Worm (Caenorhabditis elegans) whole organism, young adult: ENCODE data around the gene vdac-1.

ENCODE experiments used
- B0019.2 ChIP-seq: fragments of 200-800 bp; sonication (Bioruptor generic); conservative IDR thresholded peaks from 2 replicates; pipeline ENCODE4 v1.3.6; 2022; ENCODE audit warnings: missing genetic modification reagents, missing genetic modification characterization, missing compliant biosample characterization
- B0261.1 ChIP-seq: sonication (generic microtip); optimal IDR thresholded peaks from 2 replicates; lab custom pipeline; 2016; ENCODE audit warnings: mild to moderate bottlenecking, missing genetic modification characterization, moderate library complexity, missing compliant biosample characterization
- F49E8.2 ChIP-seq: sonication (generic microtip); optimal IDR thresholded peaks from 3 replicates; lab custom pipeline; 2017; ENCODE audit warnings: missing genetic modification characterization, mild to moderate bottlenecking, missing compliant biosample characterization, antibody characterized with exemption, moderate library complexity; ENCODE audit not compliant: insufficient read depth
- F55B11.4 ChIP-seq: sonication (generic microtip); optimal IDR thresholded peaks from 2 replicates; lab custom pipeline; 2016; ENCODE audit warnings: missing compliant biosample characterization, missing genetic modification characterization, borderline replicate concordance; ENCODE audit not compliant: insufficient read depth
- F57C9.4 ChIP-seq: sonication (generic microtip); optimal IDR thresholded peaks from 2 replicates; lab custom pipeline; 2017; ENCODE audit warnings: mild to moderate bottlenecking, missing genetic modification characterization, missing compliant biosample characterization
- K11D2.4 ChIP-seq: fragments of 200-800 bp; sonication (Bioruptor generic); IDR thresholded peaks from 2 replicates; pipeline ENCODE4 v1.3.6; 2022; ENCODE audit warnings: missing genetic modification reagents, missing genetic modification characterization, missing compliant biosample characterization
- T07F8.4 ChIP-seq: sonication (generic microtip); optimal IDR thresholded peaks from 2 replicates; lab custom pipeline; 2016; ENCODE audit warnings: mild to moderate bottlenecking, missing genetic modification characterization, moderate library complexity, missing compliant biosample characterization
- T26A5.8 ChIP-seq: sonication (generic microtip); optimal IDR thresholded peaks from 2 replicates; lab custom pipeline; 2016; ENCODE audit warnings: missing genetic modification characterization, missing compliant biosample characterization
- ama-1 ChIP-seq, 3 experiments: fragments of 150-350 bp in 1 of 3; sonication (generic microtip) in 2 of 3; optimal IDR thresholded peaks; 2 replicates each; lab custom pipeline; 2014 to 2018; ENCODE audit warnings: missing biosample characterization in 2 of 3, missing genetic modification characterization in 2 of 3, missing genetic modification reagents in 2 of 3
- attf-3 ChIP-seq: fragments of 200-800 bp; sonication (Bioruptor generic); conservative IDR thresholded peaks from 2 replicates; pipeline ENCODE4 v1.3.6; 2022; ENCODE audit warnings: missing genetic modification reagents, missing genetic modification characterization, missing compliant biosample characterization
- attf-5 ChIP-seq: fragments of 200-800 bp; sonication (Bioruptor generic); optimal IDR thresholded peaks from 2 replicates; lab custom pipeline; 2018; ENCODE audit warnings: mild to moderate bottlenecking, missing genetic modification characterization, missing compliant biosample characterization
- ceh-58 ChIP-seq: fragments of 200-800 bp; sonication (Bioruptor generic); IDR thresholded peaks from 2 replicates; pipeline ENCODE4 v1.3.6; 2022; ENCODE audit warnings: missing genetic modification characterization, missing compliant biosample characterization
- dox-1 ChIP-seq: fragments of 200-800 bp; sonication (Bioruptor generic); IDR thresholded peaks from 2 replicates; pipeline ENCODE4 v1.3.6; 2022; ENCODE audit warnings: missing genetic modification reagents, missing genetic modification characterization, missing compliant biosample characterization
- dpl-1 ChIP-seq: fragments of 150-350 bp; optimal IDR thresholded peaks from 2 replicates; lab custom pipeline; 2014; ENCODE audit warnings: missing biosample characterization, missing genetic modification reagents, missing genetic modification characterization
- him-1 ChIP-seq: sonication (generic microtip); optimal IDR thresholded peaks from 2 replicates; lab custom pipeline; 2016; ENCODE audit warnings: missing genotype, missing genetic modification reagents, missing genetic modification characterization, missing compliant biosample characterization
- hrde-1 ChIP-seq: sonication (generic microtip); optimal IDR thresholded peaks from 2 replicates; lab custom pipeline; 2016; ENCODE audit warnings: missing genetic modification characterization, mild to moderate bottlenecking, missing compliant biosample characterization, moderate library complexity, missing genotype, missing genetic modification reagents, borderline replicate concordance
- let-526 ChIP-seq: fragments of 200-800 bp; sonication (Bioruptor generic); IDR thresholded peaks from 2 replicates; pipeline ENCODE4 v1.3.6; 2022; ENCODE audit warnings: missing genetic modification reagents, missing genetic modification characterization, missing compliant biosample characterization
- mcd-1 ChIP-seq: fragments of 200-800 bp; sonication (Bioruptor generic); IDR thresholded peaks from 2 replicates; pipeline ENCODE4 v1.3.6; 2022; ENCODE audit warnings: missing genetic modification reagents, missing genetic modification characterization, missing compliant biosample characterization
- mxl-1 ChIP-seq: sonication (generic microtip); optimal IDR thresholded peaks from 2 replicates; lab custom pipeline; 2016; ENCODE audit warnings: missing genetic modification characterization, missing compliant biosample characterization
- nhr-80 ChIP-seq: sonication (generic microtip); optimal IDR thresholded peaks from 2 replicates; lab custom pipeline; 2016; ENCODE audit warnings: missing genetic modification characterization, missing compliant biosample characterization
- rcor-1 ChIP-seq: fragments of 200-800 bp; sonication (Bioruptor generic); IDR thresholded peaks from 2 replicates; pipeline ENCODE4 v1.3.6; 2022; ENCODE audit warnings: missing genetic modification reagents, missing genetic modification characterization, missing compliant biosample characterization
- repo-1 ChIP-seq: sonication (generic microtip); optimal IDR thresholded peaks from 2 replicates; lab custom pipeline; 2017; ENCODE audit warnings: mild to moderate bottlenecking, missing genetic modification characterization, missing compliant biosample characterization
- snpc-1.3 ChIP-seq: sonication (generic microtip); optimal IDR thresholded peaks from 2 replicates; lab custom pipeline; 2017; ENCODE audit warnings: missing genetic modification characterization, mild to moderate bottlenecking, missing compliant biosample characterization, antibody characterized with exemption, moderate library complexity, missing genotype, missing genetic modification reagents; ENCODE audit not compliant: insufficient read depth
- snpc-3.4 ChIP-seq: sonication (generic microtip); optimal IDR thresholded peaks from 2 replicates; lab custom pipeline; 2017; ENCODE audit warnings: missing genetic modification characterization, mild to moderate bottlenecking, missing compliant biosample characterization, antibody characterized with exemption, moderate library complexity, missing genotype, missing genetic modification reagents
- snpc-4 ChIP-seq, 5 experiments: fragments of 150-350 bp in 1 of 5; sonication (generic microtip) in 4 of 5; optimal IDR thresholded peaks; 2 replicates each; lab custom pipeline; 2014 to 2018; ENCODE audit warnings: missing genetic modification characterization in 5 of 5, missing biosample characterization in 3 of 5, antibody characterized with exemption in 2 of 5, mild to moderate bottlenecking in 2 of 5, missing compliant biosample characterization in 2 of 5, missing genotype in 2 of 5, moderate library complexity in 2 of 5, missing genetic modification reagents in 1 of 5
- zfh-2 ChIP-seq: fragments of 200-800 bp; sonication (Bioruptor generic); conservative IDR thresholded peaks from 2 replicates; pipeline ENCODE4 v1.3.6; 2022; ENCODE audit warnings: missing genetic modification reagents, missing genetic modification characterization, missing compliant biosample characterization
- ztf-22 ChIP-seq: fragments of 200-800 bp; sonication (Bioruptor generic); optimal IDR thresholded peaks from 2 replicates; lab custom pipeline; 2018; ENCODE audit warnings: mild to moderate bottlenecking, missing genetic modification characterization, moderate library complexity, missing compliant biosample characterization
- ztf-25 ChIP-seq: fragments of 200-800 bp; sonication (Bioruptor generic); IDR thresholded peaks from 2 replicates; pipeline ENCODE4 v1.3.6; 2022; ENCODE audit warnings: missing genetic modification reagents, missing genetic modification characterization, missing compliant biosample characterization

The vdac-1 gene

ce11 chrIV:7521591-7521990 lies 13.9 kb upstream of the vdac-1 start:
- no peak for TF ChIP-seq F57C9.4 (tag; lab: Kevin White, UChicago)
- TF ChIP-seq F49E8.2 (tag; lab: Kevin White, UChicago): no peak
- TF ChIP-seq K11D2.4 (GFP tag; lab: Robert Waterston, UW): no peak
- no peak for TF ChIP-seq T07F8.4 (tag; lab: Kevin White, UChicago)
- TF ChIP-seq T26A5.8 (tag; lab: Kevin White, UChicago): no peak
- TF ChIP-seq rcor-1 (GFP tag; lab: Robert Waterston, UW): no peak
- TF ChIP-seq mcd-1 (GFP tag; lab: Robert Waterston, UW): no peak
- TF ChIP-seq snpc-4 (GFP tag; optimal IDR thresholded peaks at IDR 0.05; lab: Kevin White, UChicago): no peak
- TF ChIP-seq snpc-4 (tag; optimal IDR thresholded peaks at IDR 0.05; lab: Kevin White, UChicago): no peak

DNA sequence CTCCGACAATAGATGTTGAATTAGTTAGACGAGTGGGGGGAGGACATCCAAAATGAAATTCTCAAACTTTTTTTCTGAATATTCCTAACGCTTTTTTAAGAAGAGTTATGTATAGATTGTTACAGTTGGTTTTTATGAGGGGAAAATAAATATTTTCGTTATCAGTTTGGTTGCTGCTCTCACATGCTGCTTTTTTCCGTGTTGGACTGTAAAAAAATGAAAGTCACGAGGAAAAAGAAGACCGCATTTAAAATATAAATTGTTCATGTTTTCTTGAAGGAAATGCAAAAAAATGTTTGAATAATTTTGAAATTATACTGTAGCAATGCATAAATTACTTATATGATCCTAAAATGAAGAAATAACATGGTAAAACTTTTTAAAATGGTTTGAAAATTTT lies 13.2 kb upstream of the vdac-1 start:
- TF ChIP-seq attf-3 (0 out of 2 replicates have a peak, but pooled peaks have one; percentile 20), dpl-1 (GFP tag; lab: Kevin White, UChicago) (no peak), B0261.1 (no peak), nhr-80 (tag; lab: Kevin White, UChicago) (peak; percentile 25), ztf-25 (GFP tag; lab: Robert Waterston, UW) (no peak)
- TF ChIP-seq, all 124 proteins: peak for 2

ce11 chrIV:7520258-7520657 lies 12.6 kb upstream of the vdac-1 start:
- TF ChIP-seq mxl-1 (tag; lab: Kevin White, UChicago) (no peak), ztf-22 (GFP tag; lab: Kevin White, UChicago) (no peak), let-526 (no peak)

- no peak for TF ChIP-seq snpc-3.4 (tag; lab: Kevin White, UChicago)
- no peak for TF ChIP-seq snpc-1.3 (tag; lab: Kevin White, UChicago)
- no peak for TF ChIP-seq ceh-58 (GFP tag; lab: Robert Waterston, UW)
- TF ChIP-seq hrde-1 (tag; lab: Kevin White, UChicago): no peak
- TF ChIP-seq him-1 (tag; lab: Kevin White, UChicago): no peak
- TF ChIP-seq F57C9.4 (tag; lab: Kevin White, UChicago): no peak
- TF ChIP-seq ama-1 (optimal IDR thresholded peaks at IDR 0.05; lab: Kevin White, UChicago): no peak
- TF ChIP-seq ama-1 (GFP tag; optimal IDR thresholded peaks at IDR 0.05; lab: Kevin White, UChicago): no peak
- no peak for TF ChIP-seq snpc-4 (GFP tag; optimal IDR thresholded peaks at IDR 0.05; lab: Kevin White, UChicago)
- TF ChIP-seq snpc-4 (tag; optimal IDR thresholded peaks at IDR 0.05; lab: Kevin White, UChicago): no peak
- no peak for TF ChIP-seq dox-1 (GFP tag; lab: Robert Waterston, UW)
- no peak for TF ChIP-seq F55B11.4 (tag; lab: Kevin White, UChicago)
- no peak for TF ChIP-seq zfh-2 (GFP tag; lab: Robert Waterston, UW)
- TF ChIP-seq repo-1 (tag; lab: Kevin White, UChicago): no peak
- TF ChIP-seq, all 124 proteins: peak for 0
These were observed 8.5 kb upstream of the vdac-1 start, which contains the start of the genes R05G6.9 and R05G6.3 for ce11 chrIV:7516167-7516566. Gene R05G6.9, minus strand, starts transcription at chrIV:7516267. Gene R05G6.3, plus strand, starts transcription at chrIV:7516552.

DNA sequence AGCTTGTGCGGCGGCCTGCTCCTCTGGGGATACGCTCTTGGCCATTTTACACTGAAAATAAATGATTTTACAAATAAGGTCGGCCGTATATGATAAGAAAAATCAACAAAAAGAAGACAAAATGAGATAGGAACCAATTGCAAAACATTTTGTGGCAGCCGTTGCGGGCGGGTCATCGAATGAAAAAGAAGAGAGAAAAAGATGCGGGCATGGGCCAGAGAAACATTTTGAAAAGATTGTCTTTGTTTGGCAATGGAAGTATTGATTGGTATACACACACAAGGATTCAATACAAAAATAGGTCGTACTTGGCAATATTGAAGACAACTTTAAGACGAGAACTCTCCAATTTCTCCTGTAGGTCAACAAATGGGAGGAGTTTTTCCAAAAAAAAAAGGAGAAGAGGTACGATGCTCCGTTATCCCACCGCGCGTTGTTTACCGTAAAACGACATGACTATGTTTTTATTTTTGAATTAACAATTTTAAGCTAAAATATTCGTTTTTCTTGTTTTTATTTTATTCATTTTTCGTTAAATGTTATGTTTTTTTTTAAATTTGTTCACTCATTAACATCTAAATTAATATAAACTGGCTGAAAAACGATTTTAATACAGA lies 5.0 kb upstream of the vdac-1 start, which contains the start of the genes plc-4 and R05G6.4:
Gene plc-4, minus strand, starts transcription at position 51 of the 617 bp plus-strand sequence.
Gene R05G6.4, plus strand, starts transcription at position 617 of the 617 bp plus-strand sequence.
- TF ChIP-seq B0019.2 (GFP tag; lab: Robert Waterston, UW) (no peak), attf-5 (GFP tag; lab: Kevin White, UChicago) (peak; percentile 7), attf-3 (peak; percentile 94)
